Fruit fly (Drosophila melanogaster): Measurements from ENCODE around the gene Capa.

Gene Capa

dm6 chr3R:29867470-29867869, 46.7 kb downstream of the Capa start:
- TF ChIP-seq pan (optimal IDR thresholded peaks at IDR 0.05) (no peak), usp (GFP tag; optimal IDR thresholded peaks at IDR 0.05) (no peak), EcR (GFP tag; optimal IDR thresholded peaks at IDR 0.05) (no peak), psq (optimal IDR thresholded peaks at IDR 0.05) (no peak), CG8478 (optimal IDR thresholded peaks at IDR 0.05) (no peak), Dll (optimal IDR thresholded peaks at IDR 0.05) (no peak)

dm6 chr3R:29866706-29867105, 47.4 kb downstream of the Capa start:
- no peak for TF ChIP-seq Dll (optimal IDR thresholded peaks at IDR 0.05)
- TF ChIP-seq usp (GFP tag; optimal IDR thresholded peaks at IDR 0.05), result no peak
- no peak for TF ChIP-seq pan (optimal IDR thresholded peaks at IDR 0.05)
- no peak for TF ChIP-seq EcR (GFP tag; optimal IDR thresholded peaks at IDR 0.05)
- TF ChIP-seq CG8478 (optimal IDR thresholded peaks at IDR 0.05), result no peak
- no peak for TF ChIP-seq psq (optimal IDR thresholded peaks at IDR 0.05)
